Fruit fly (Drosophila melanogaster) whole organism, prepupa: ENCODE results near the gene CG32944.

Source experiments
- CG10631 ChIP-seq: fragments of 200-800 bp; sonication (Bioruptor generic); optimal IDR thresholded peaks from 2 replicates; lab custom pipeline; 2016; ENCODE audit warnings: missing biosample characterization, missing genetic modification characterization
- CG11902 ChIP-seq: fragments of 200-800 bp; sonication (Bioruptor generic); optimal IDR thresholded peaks from 3 replicates; lab custom pipeline; 2016; ENCODE audit warnings: missing biosample characterization, missing genetic modification characterization
- CG15336 ChIP-seq: fragments of 200-800 bp; sonication (Bioruptor generic); IDR thresholded peaks from 2 replicates; pipeline ENCODE4 v1.3.6; 2022; ENCODE audit warnings: missing biosample characterization, missing genetic modification characterization
- CG1621 ChIP-seq: fragments of 200-800 bp; sonication (Bioruptor generic); optimal IDR thresholded peaks from 3 replicates; lab custom pipeline; 2018; ENCODE audit warnings: missing biosample characterization, mild to moderate bottlenecking, missing genetic modification characterization
- CG16779 ChIP-seq: fragments of 200-800 bp; sonication (Bioruptor generic); optimal IDR thresholded peaks from 3 replicates; lab custom pipeline; 2017; ENCODE audit warnings: missing biosample characterization, mild to moderate bottlenecking, missing genetic modification characterization
- CG3032 ChIP-seq: fragments of 200-800 bp; optimal IDR thresholded peaks from 2 replicates; lab custom pipeline; 2019; ENCODE audit warnings: missing biosample characterization, mild to moderate bottlenecking, missing genetic modification characterization, moderate library complexity
- CG31627 ChIP-seq: fragments of 200-800 bp; sonication (Bioruptor generic); optimal IDR thresholded peaks from 3 replicates; lab custom pipeline; 2016; ENCODE audit warnings: missing biosample characterization, missing genetic modification characterization
- CG34406 ChIP-seq: fragments of 200-800 bp; sonication (Bioruptor generic); optimal IDR thresholded peaks from 3 replicates; lab custom pipeline; 2016; ENCODE audit warnings: missing biosample characterization, missing genetic modification characterization
- CG3919 ChIP-seq: fragments of 200-800 bp; sonication (Bioruptor generic); optimal IDR thresholded peaks from 3 replicates; lab custom pipeline; 2016; ENCODE audit warnings: missing biosample characterization, missing genetic modification characterization
- CG6163 ChIP-seq: fragments of 200-800 bp; sonication (Bioruptor generic); IDR thresholded peaks from 3 replicates; pipeline ENCODE4 v1.3.6; 2022; ENCODE audit warnings: missing biosample characterization, missing genetic modification characterization
- CG6854 ChIP-seq: fragments of 200-800 bp; sonication (Bioruptor generic); optimal IDR thresholded peaks from 2 replicates; lab custom pipeline; 2017; ENCODE audit warnings: missing biosample characterization, mild to moderate bottlenecking, missing genetic modification characterization
- CG8319 ChIP-seq: fragments of 200-800 bp; sonication (Bioruptor generic); optimal IDR thresholded peaks from 3 replicates; lab custom pipeline; 2016; ENCODE audit warnings: missing biosample characterization, missing genetic modification characterization
- CG8632 ChIP-seq: fragments of 200-800 bp; sonication (Bioruptor generic); optimal IDR thresholded peaks from 3 replicates; lab custom pipeline; 2016; ENCODE audit warnings: missing biosample characterization, missing genetic modification characterization
- CG9139 ChIP-seq: fragments of 200-800 bp; sonication (Bioruptor generic); optimal IDR thresholded peaks from 3 replicates; lab custom pipeline; 2017; ENCODE audit warnings: missing biosample characterization, mild to moderate bottlenecking, missing genetic modification characterization
- Eip78C ChIP-seq: fragments of 200-800 bp; sonication (Bioruptor generic); peaks from one replicate; lab custom pipeline; 2016; ENCODE audit warnings: missing biosample characterization, missing genetic modification characterization
- Eip93F ChIP-seq: fragments of 200-800 bp; sonication (Bioruptor generic); optimal IDR thresholded peaks from 2 replicates; lab custom pipeline; 2016; ENCODE audit warnings: missing biosample characterization, mild to moderate bottlenecking, missing genetic modification characterization
- Ets96B ChIP-seq: fragments of 200-800 bp; optimal IDR thresholded peaks from 2 replicates; lab custom pipeline; 2019; ENCODE audit warnings: missing biosample characterization, mild to moderate bottlenecking, missing genetic modification characterization, moderate library complexity
- Gug ChIP-seq: fragments of 200-800 bp; sonication (Bioruptor generic); IDR thresholded peaks from 2 replicates; pipeline ENCODE4 v1.3.6; 2022; ENCODE audit warnings: missing biosample characterization, missing genetic modification characterization
- Hr4 ChIP-seq: fragments of 200-800 bp; sonication (Bioruptor generic); optimal IDR thresholded peaks from 3 replicates; lab custom pipeline; 2016; ENCODE audit warnings: missing biosample characterization, missing genetic modification characterization
- Smox ChIP-seq: fragments of 200-800 bp; sonication (Bioruptor generic); optimal IDR thresholded peaks from 3 replicates; lab custom pipeline; 2016; ENCODE audit warnings: missing biosample characterization, missing genetic modification characterization
- Sox102F ChIP-seq: fragments of 200-800 bp; sonication (Bioruptor generic); optimal IDR thresholded peaks from 2 replicates; lab custom pipeline; 2016; ENCODE audit warnings: missing biosample characterization, mild to moderate bottlenecking, missing genetic modification characterization
- Sox15 ChIP-seq: fragments of 200-800 bp; sonication (Bioruptor generic); optimal IDR thresholded peaks from 3 replicates; lab custom pipeline; 2016; ENCODE audit warnings: missing biosample characterization, missing genetic modification characterization
- acj6 ChIP-seq: fragments of 200-800 bp; sonication (Bioruptor generic); optimal IDR thresholded peaks from 3 replicates; lab custom pipeline; 2016; ENCODE audit warnings: missing biosample characterization, missing genetic modification characterization
- eg ChIP-seq: fragments of 200-800 bp; sonication (Bioruptor generic); IDR thresholded peaks from 3 replicates; pipeline ENCODE4 v1.3.6; 2022; ENCODE audit warnings: missing biosample characterization, missing genetic modification characterization
- esn ChIP-seq: fragments of 200-800 bp; sonication (Bioruptor generic); optimal IDR thresholded peaks from 2 replicates; lab custom pipeline; 2016; ENCODE audit warnings: missing biosample characterization, mild to moderate bottlenecking, missing genetic modification characterization, moderate library complexity
- fd59A ChIP-seq: fragments of 200-800 bp; sonication (Bioruptor generic); optimal IDR thresholded peaks from 2 replicates; lab custom pipeline; 2017; ENCODE audit warnings: missing biosample characterization, mild to moderate bottlenecking, missing genetic modification characterization, missing genetic modification reagents
- lz ChIP-seq: fragments of 200-800 bp; sonication (Bioruptor generic); optimal IDR thresholded peaks from 3 replicates; lab custom pipeline; 2016; ENCODE audit warnings: missing biosample characterization, missing genetic modification characterization
- pdm3 ChIP-seq: fragments of 200-800 bp; sonication (Bioruptor generic); optimal IDR thresholded peaks from 3 replicates; lab custom pipeline; 2016; ENCODE audit warnings: missing biosample characterization, missing genetic modification characterization
- salr ChIP-seq, 2 experiments: fragments of 200-800 bp; sonication (Bioruptor generic); optimal IDR thresholded peaks; 3 replicates each; lab custom pipeline; 2016 to 2018; ENCODE audit warnings: missing biosample characterization in 2 of 2, missing genetic modification characterization in 2 of 2, mild to moderate bottlenecking in 1 of 2
- ss ChIP-seq, 2 experiments: fragments of 200-800 bp; sonication (Bioruptor generic); optimal IDR thresholded peaks; 2 replicates in 1 of 2; 3 replicates in 1 of 2; lab custom pipeline; 2017 to 2018; ENCODE audit warnings: mild to moderate bottlenecking in 2 of 2, missing biosample characterization in 2 of 2, missing genetic modification characterization in 2 of 2, moderate library complexity in 1 of 2
- svp ChIP-seq: fragments of 200-800 bp; sonication (Bioruptor generic); peaks from one replicate; lab custom pipeline; 2016; ENCODE audit warnings: missing biosample characterization, missing genetic modification characterization
- vri ChIP-seq: fragments of 200-800 bp; sonication (Bioruptor generic); optimal IDR thresholded peaks from 3 replicates; lab custom pipeline; 2016; ENCODE audit warnings: missing biosample characterization, mild to moderate bottlenecking, missing genetic modification characterization

Gene CG32944

DNA sequence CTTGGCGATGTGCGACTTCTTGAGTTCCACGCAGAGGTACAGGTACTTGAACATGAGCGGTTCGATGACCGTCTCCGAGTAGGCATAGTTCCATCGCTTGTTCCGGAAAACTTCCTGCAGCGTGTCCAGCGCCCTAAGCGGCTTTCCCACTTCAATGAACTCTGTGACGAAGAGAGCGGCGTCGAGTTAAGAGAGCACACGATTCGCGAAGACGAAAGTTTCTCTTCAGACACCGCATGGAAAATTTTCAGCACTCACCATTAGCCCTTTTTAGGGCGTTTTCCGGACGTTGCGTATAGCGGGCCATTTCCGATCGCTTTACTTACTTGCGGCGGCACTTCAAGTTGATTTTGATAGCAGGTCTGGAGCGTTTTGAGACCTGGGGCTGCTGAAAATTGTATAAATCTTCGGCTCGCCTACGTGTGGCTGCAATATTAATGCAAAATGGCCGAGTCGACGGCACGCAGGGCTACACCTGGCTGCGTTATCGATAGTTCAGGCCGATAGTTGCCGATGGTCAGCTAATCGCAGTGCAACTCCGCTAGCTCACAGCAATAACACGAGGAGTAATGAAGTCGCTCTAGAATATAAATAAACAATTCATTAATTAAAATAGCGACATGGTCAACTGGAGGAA lies 14.2 kb upstream of the CG32944 start, which contains the start of the genes eIF3a and CG1074:
Gene eIF3a (minus strand): TSS at position 455 of the 637 bp plus-strand sequence.
Gene CG1074 (plus strand): TSS at position 525 of the 637 bp plus-strand sequence.
- TF ChIP-seq pdm3 (GFP tag; lab: Kevin White, UChicago) (no peak), Eip78C (GFP tag; lab: Kevin White, UChicago) (peak; percentile 87), CG1621 (tag; lab: Kevin White, UChicago) (peak; percentile 52), CG8632 (GFP tag; lab: Kevin White, UChicago) (no peak), Ets96B (tag; lab: Kevin White, UChicago) (peak; percentile 18), lz (peak; percentile 64), CG6163 (GFP tag; lab: Robert Waterston, UW) (peak; percentile 77; the same call in 2 of the 3 replicates), Sox15 (GFP tag; lab: Kevin White, UChicago) (peak; percentile 7), CG31627 (peak; percentile 64), CG3032 (tag; lab: Kevin White, UChicago) (peak; percentile 52), Gug (GFP tag; lab: Robert Waterston, UW) (no peak), svp (no peak), Eip93F (GFP tag; lab: Kevin White, UChicago) (no peak), CG16779 (no peak), salr (GFP tag; optimal IDR thresholded peaks at IDR 0.05; lab: Kevin White, UChicago) (peak in 1 of 2 experiments; percentile 19), Hr4 (GFP tag; lab: Kevin White, UChicago) (no peak), esn (GFP tag; lab: Kevin White, UChicago) (peak; percentile 75), CG15336 (GFP tag; lab: Robert Waterston, UW) (no peak), CG34406 (GFP tag; lab: Kevin White, UChicago) (no peak), fd59A (GFP tag; lab: Kevin White, UChicago) (peak; percentile 7), CG6854 (GFP tag; lab: Kevin White, UChicago) (peak; percentile 85), CG3919 (GFP tag; lab: Kevin White, UChicago) (no peak), CG8319 (no peak), vri (GFP tag; lab: Kevin White, UChicago) (no peak)

DNA sequence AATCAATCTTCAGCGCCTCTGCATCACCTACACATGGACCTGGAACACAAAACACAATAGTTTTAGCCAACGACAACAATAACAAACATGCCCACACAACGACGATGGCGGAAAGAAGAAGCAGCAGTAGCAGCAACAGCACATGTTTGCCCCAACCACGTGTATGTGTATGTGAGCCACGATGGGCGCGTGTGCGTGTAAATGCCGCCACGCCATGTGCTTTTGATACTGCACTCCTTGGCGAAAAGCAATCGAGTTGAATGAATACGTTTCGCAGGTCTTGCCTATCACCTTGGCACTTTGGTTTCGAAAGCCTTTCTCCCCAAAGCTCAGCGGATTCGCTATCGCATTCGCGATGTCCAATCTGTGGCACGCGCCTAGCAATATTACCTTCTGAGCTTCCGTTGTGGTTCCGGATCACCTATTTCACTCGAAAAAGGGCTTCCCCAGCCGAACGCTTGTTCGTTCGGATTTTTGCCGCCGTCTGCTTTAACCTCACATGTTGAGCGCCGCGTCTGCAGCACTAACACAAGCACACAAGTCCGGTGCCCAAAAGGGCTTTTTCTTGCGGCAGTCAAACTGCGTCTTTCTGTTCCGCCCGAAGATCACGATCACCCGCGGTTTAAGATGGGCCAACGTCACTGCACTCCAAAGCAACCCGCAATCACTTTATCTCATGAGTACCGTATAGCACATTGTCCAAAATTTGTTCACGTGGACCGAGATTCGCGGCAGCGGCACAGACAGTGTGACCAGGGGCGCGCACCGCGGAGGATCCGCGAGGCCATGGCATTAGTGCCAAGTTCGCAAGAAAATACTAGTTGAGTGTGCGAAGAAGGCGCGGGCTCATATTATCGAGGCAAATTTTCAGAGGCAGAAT lies 9.4 kb upstream of the CG32944 start, which contains the start of gene srl:
Gene srl (minus strand): TSS at position 751 of the 880 bp plus-strand sequence.
- TF ChIP-seq CG1621 (tag; lab: Kevin White, UChicago) (no peak), CG6854 (GFP tag; lab: Kevin White, UChicago) (no peak), Gug (GFP tag; lab: Robert Waterston, UW) (no peak), esn (GFP tag; lab: Kevin White, UChicago) (peak; percentile 19)

DNA sequence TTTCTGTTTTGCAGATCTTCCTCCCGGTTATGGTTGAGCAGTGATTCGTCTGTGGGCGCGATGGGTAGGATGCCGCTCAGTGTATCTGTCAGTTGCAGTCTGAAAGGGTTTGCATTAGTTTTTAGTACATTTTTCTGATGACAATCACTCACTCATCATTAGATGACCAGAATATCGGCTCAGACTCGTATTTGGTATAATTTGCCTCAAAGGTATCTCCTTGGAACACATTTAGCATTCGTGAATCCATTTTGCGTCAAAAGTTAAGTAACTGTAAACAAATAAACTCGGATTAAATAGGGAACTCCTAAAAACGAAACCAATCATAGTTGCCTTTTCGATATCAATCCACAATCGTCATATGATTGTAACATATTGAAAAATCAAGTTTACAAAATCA lies 7.4 kb upstream of the CG32944 start, which contains the start of gene CG31525:
Gene CG31525 (plus strand): TSS at position 301 of the 400 bp plus-strand sequence.
- TF ChIP-seq CG15336 (GFP tag; lab: Robert Waterston, UW), result no peak
- TF ChIP-seq esn (GFP tag; lab: Kevin White, UChicago), result no peak
- no peak for TF ChIP-seq ss (GFP tag; optimal IDR thresholded peaks at IDR 0.05; lab: Kevin White, UChicago)
- no peak for TF ChIP-seq CG34406 (GFP tag; lab: Kevin White, UChicago)
- no peak for TF ChIP-seq CG3032 (tag; lab: Kevin White, UChicago)
- no peak for TF ChIP-seq Smox (GFP tag; lab: Kevin White, UChicago)
- no peak for TF ChIP-seq CG10631
- no peak for TF ChIP-seq CG8632 (GFP tag; lab: Kevin White, UChicago)
- no peak for TF ChIP-seq CG9139 (GFP tag; lab: Kevin White, UChicago)
- no peak for TF ChIP-seq acj6 (GFP tag; lab: Kevin White, UChicago)
- no peak for TF ChIP-seq Hr4 (GFP tag; lab: Kevin White, UChicago)
- no peak for TF ChIP-seq eg (GFP tag; lab: Robert Waterston, UW)
- TF ChIP-seq CG6163 (GFP tag; lab: Robert Waterston, UW), result no peak
- TF ChIP-seq CG11902 (GFP tag; lab: Kevin White, UChicago), result no peak
- no peak for TF ChIP-seq vri (GFP tag; lab: Kevin White, UChicago)
- TF ChIP-seq lz, result no peak
- no peak for TF ChIP-seq Sox102F
